Worm (Caenorhabditis elegans): Measurements from ENCODE around the gene msp-50.

Gene msp-50

ce11 chrII:5184661-5185545 is 14.7 kb upstream of the msp-50 start:
- TF ChIP-seq sma-9 (GFP tag; optimal IDR thresholded peaks at IDR 0.05) (peak; percentile 51), sma-9 (tag; optimal IDR thresholded peaks at IDR 0.05) (no peak), blmp-1 (tag; optimal IDR thresholded peaks at IDR 0.05; ENCODE audit: insufficient read depth) (no peak), nhr-23 (tag; optimal IDR thresholded peaks at IDR 0.05) (no peak), F13H6.1 (tag; optimal IDR thresholded peaks at IDR 0.05) (peak; percentile 2), fos-1 (tag; optimal IDR thresholded peaks at IDR 0.05) (peak; percentile 68), crh-2 (tag; optimal IDR thresholded peaks at IDR 0.05) (no peak)

ce11 chrII:5185955-5186539 is 13.6 kb upstream of the msp-50 start:
- TF ChIP-seq unc-62 (GFP tag; optimal IDR thresholded peaks at IDR 0.05) (no peak), ztf-11 (tag; optimal IDR thresholded peaks at IDR 0.05) (no peak), sma-9 (GFP tag; optimal IDR thresholded peaks at IDR 0.05) (peak; percentile 14), sma-9 (tag; optimal IDR thresholded peaks at IDR 0.05) (no peak), unc-55 (GFP tag; optimal IDR thresholded peaks at IDR 0.05) (no peak), F13H6.1 (tag; optimal IDR thresholded peaks at IDR 0.05) (peak; percentile 25), skn-1 (tag; optimal IDR thresholded peaks at IDR 0.05) (no peak), egl-27 (tag; optimal IDR thresholded peaks at IDR 0.05) (peak; percentile 15), ztf-4 (tag; optimal IDR thresholded peaks at IDR 0.05) (no peak), blmp-1 (tag; optimal IDR thresholded peaks at IDR 0.05; ENCODE audit: insufficient read depth) (no peak), fos-1 (tag; optimal IDR thresholded peaks at IDR 0.05) (peak; percentile 59)

DNA sequence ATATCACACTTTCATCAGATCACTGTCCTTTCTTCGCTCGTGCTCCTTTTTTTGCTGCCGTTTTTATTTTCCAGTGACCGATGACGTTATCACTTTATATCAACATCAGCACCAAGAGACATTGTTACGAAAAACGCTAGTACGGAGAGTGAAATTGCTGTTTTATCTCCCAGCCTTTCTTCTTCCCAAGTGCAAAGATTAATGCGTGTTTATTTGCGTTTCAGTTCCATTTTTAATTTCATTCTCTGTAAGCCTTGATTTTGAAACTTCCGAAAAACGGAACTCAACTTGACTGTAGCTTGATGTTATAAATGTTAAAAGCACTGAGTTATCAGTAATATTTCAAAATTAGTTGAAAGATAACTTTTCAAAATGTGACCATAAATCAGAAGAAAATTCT is 12.7 kb upstream of the msp-50 start:
- TF ChIP-seq nhr-237 (tag; optimal IDR thresholded peaks at IDR 0.05), result no peak
- TF ChIP-seq fos-1 (tag; optimal IDR thresholded peaks at IDR 0.05), result peak; percentile 63
- peak; percentile 29 for TF ChIP-seq sma-9 (GFP tag; optimal IDR thresholded peaks at IDR 0.05)
- no peak for TF ChIP-seq sma-9 (tag; optimal IDR thresholded peaks at IDR 0.05)
- no peak for TF ChIP-seq lin-13 (GFP tag; optimal IDR thresholded peaks at IDR 0.05)

DNA sequence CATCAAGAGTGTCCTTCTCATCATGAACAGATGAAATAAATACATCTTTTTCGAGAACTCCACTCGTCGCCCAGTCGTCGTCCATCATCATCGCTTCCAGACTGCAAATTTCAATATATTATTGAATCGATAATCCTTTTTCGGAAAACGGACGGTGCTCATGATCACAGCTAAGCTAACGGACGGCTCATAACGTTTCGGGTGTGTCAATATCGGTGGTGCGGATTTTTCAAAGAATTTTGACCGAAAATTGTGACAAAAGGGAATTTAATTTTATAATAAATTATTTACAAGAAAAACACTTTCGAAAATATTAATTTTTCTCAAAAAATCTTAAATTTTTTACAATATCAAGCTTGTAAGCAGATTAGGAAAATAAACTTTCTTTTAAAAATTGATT is 12.1 kb upstream of the msp-50 start, which contains the start of gene crh-2:
Gene crh-2, minus strand, starts transcription at position 101 of the 400 bp plus-strand sequence.
- no peak for TF ChIP-seq mdl-1 (tag; optimal IDR thresholded peaks at IDR 0.05)
- TF ChIP-seq egl-27 (tag; optimal IDR thresholded peaks at IDR 0.05), result no peak
- no peak for TF ChIP-seq skn-1 (tag; optimal IDR thresholded peaks at IDR 0.05)
- no peak for TF ChIP-seq nhr-10 (tag; optimal IDR thresholded peaks at IDR 0.05)
- no peak for TF ChIP-seq lin-11 (tag; optimal IDR thresholded peaks at IDR 0.05)
- TF ChIP-seq unc-62 (GFP tag; optimal IDR thresholded peaks at IDR 0.05), result no peak
- TF ChIP-seq alr-1 (tag; optimal IDR thresholded peaks at IDR 0.05), result no peak
- TF ChIP-seq ztf-4 (tag; optimal IDR thresholded peaks at IDR 0.05), result no peak
- no peak for TF ChIP-seq sma-3 (GFP tag; optimal IDR thresholded peaks at IDR 0.05)
- no peak for TF ChIP-seq lsy-2 (tag; optimal IDR thresholded peaks at IDR 0.05)
- no peak for TF ChIP-seq ztf-11 (tag; optimal IDR thresholded peaks at IDR 0.05)
- no peak for TF ChIP-seq sem-4 (tag; optimal IDR thresholded peaks at IDR 0.05)
- TF ChIP-seq nhr-12 (tag; optimal IDR thresholded peaks at IDR 0.05), result no peak
- TF ChIP-seq blmp-1 (tag; optimal IDR thresholded peaks at IDR 0.05; ENCODE audit: insufficient read depth), result no peak
- TF ChIP-seq nhr-129 (tag; optimal IDR thresholded peaks at IDR 0.05), result no peak
- TF ChIP-seq nhr-11 (tag; optimal IDR thresholded peaks at IDR 0.05), result no peak
- no peak for TF ChIP-seq nhr-6 (tag; optimal IDR thresholded peaks at IDR 0.05)

DNA sequence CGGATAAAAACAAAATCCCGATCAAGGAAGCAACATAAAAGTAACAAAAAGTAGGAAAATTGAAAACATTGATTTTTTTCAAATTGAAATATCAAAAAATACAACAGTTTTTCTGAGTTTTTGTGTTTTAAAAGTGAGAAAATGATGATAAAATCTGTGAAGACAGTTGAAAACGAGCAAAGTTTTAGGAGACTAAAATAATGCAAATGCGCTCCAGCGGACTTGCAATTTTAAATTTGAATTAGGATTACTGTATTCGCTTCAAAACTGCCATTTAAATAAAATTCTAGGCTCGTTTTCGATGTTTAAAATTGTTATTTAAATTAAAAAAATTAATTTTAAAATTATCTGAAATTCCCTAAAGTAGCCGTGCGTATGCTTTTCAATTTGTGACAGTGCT is 11.7 kb upstream of the msp-50 start:
- TF ChIP-seq crh-2 (tag; optimal IDR thresholded peaks at IDR 0.05) (no peak), ztf-11 (tag; optimal IDR thresholded peaks at IDR 0.05) (no peak), peb-1 (tag; optimal IDR thresholded peaks at IDR 0.05) (no peak), mbf-1 (tag; optimal IDR thresholded peaks at IDR 0.05) (no peak), gmeb-1 (tag; optimal IDR thresholded peaks at IDR 0.05) (no peak), unc-62 (GFP tag; optimal IDR thresholded peaks at IDR 0.05) (no peak), lin-39 (tag; optimal IDR thresholded peaks at IDR 0.05) (no peak), nhr-129 (tag; optimal IDR thresholded peaks at IDR 0.05) (no peak), nhr-11 (tag; optimal IDR thresholded peaks at IDR 0.05) (no peak), nhr-237 (tag; optimal IDR thresholded peaks at IDR 0.05) (no peak), ztf-4 (tag; optimal IDR thresholded peaks at IDR 0.05) (no peak), lsy-2 (tag; optimal IDR thresholded peaks at IDR 0.05) (no peak), snpc-4 (tag; optimal IDR thresholded peaks at IDR 0.05) (no peak), aly-2 (tag; optimal IDR thresholded peaks at IDR 0.05) (no peak), ztf-1 (GFP tag; conservative IDR thresholded peaks at IDR 0.05) (no peak), nhr-6 (tag; optimal IDR thresholded peaks at IDR 0.05) (no peak), skn-1 (tag; optimal IDR thresholded peaks at IDR 0.05) (no peak), alr-1 (tag; optimal IDR thresholded peaks at IDR 0.05) (no peak), mdl-1 (tag; optimal IDR thresholded peaks at IDR 0.05) (no peak), lin-13 (GFP tag; optimal IDR thresholded peaks at IDR 0.05) (no peak)
